Worm (Caenorhabditis elegans): Measurements from ENCODE around the gene Y54F10AL.1.

Gene Y54F10AL.1

DNA sequence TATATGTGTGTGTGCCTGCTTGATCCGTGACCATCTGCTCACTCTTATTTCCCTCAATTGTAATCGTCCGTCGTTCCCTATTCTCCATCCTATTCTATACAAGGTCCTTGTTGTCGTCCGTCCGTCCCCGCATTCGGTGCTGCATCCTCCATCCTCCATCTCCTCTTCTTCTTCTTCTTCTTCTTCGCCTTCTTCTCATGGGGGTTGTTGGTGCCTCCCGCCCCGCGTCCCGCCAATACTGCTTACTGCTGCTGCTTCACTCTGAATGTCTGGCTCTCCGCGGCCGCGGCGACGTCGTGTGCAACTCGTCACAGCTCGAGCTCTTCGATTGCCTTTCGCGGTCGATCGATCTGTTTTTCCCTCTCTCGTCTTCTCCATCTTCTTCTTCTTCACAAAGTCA, 47.6 kb downstream of the Y54F10AL.1 start (continued):
- no peak for TF ChIP-seq ZK546.5 (tag; optimal IDR thresholded peaks at IDR 0.05)

DNA sequence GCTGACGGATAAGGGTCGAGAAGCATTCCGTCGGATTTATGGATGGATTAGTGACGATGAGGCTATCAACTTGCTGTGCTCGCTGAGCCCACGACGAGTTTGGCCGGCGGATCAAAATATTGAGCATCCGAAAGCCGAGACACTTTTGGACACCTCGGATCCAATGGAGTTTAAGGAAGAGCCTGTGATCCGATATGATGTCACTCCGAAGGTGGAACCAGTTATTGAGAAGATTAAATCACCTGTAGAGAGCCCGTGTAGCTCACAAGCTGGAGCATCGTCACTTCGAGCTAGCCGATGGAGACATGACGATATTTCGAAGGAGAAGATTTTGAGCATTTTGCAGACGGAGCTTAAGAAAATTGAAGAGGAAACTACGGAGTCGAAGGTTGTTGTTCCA, 53.0 kb downstream of the Y54F10AL.1 start:
- TF ChIP-seq fkh-2 (tag; optimal IDR thresholded peaks at IDR 0.05) (no peak), ceh-9 (tag; optimal IDR thresholded peaks at IDR 0.05) (no peak), nhr-67 (tag; optimal IDR thresholded peaks at IDR 0.05) (no peak), mml-1 (tag; optimal IDR thresholded peaks at IDR 0.05) (no peak), elt-3 (tag; optimal IDR thresholded peaks at IDR 0.05) (no peak), eor-1 (tag; optimal IDR thresholded peaks at IDR 0.05) (no peak), nhr-237 (tag; optimal IDR thresholded peaks at IDR 0.05) (no peak), ZK546.5 (tag; optimal IDR thresholded peaks at IDR 0.05) (no peak), elt-2 (tag; optimal IDR thresholded peaks at IDR 0.05) (no peak), jun-1 (tag; optimal IDR thresholded peaks at IDR 0.05) (no peak), unc-39 (tag; optimal IDR thresholded peaks at IDR 0.05) (no peak), nfya-1 (tag; optimal IDR thresholded peaks at IDR 0.05; ENCODE audit: insufficient read depth) (no peak), daf-12 (tag; optimal IDR thresholded peaks at IDR 0.05) (no peak), lin-39 (tag; optimal IDR thresholded peaks at IDR 0.05) (no peak), unc-62 (GFP tag; optimal IDR thresholded peaks at IDR 0.05) (no peak), mdl-1 (tag; optimal IDR thresholded peaks at IDR 0.05) (no peak), skn-1 (tag; optimal IDR thresholded peaks at IDR 0.05) (no peak)
